Worm (Caenorhabditis elegans) whole organism, L3 larva: Measurements from ENCODE around the gene col-155.

ENCODE experiments used
- ZK546.5 ChIP-seq: sonication (generic microtip); optimal IDR thresholded peaks from 2 replicates; lab custom pipeline; 2017; ENCODE audit warnings: missing biosample characterization, missing genetic modification characterization
- aly-2 ChIP-seq: fragments of 150-350 bp; optimal IDR thresholded peaks from 2 replicates; lab custom pipeline; 2014; ENCODE audit warnings: missing biosample characterization, missing genetic modification characterization
- daf-12 ChIP-seq: fragments of 150-350 bp; optimal IDR thresholded peaks from 2 replicates; lab custom pipeline; 2014; ENCODE audit warnings: missing biosample characterization, missing genetic modification reagents, missing genetic modification characterization
- egl-27 ChIP-seq: sonication (generic microtip); optimal IDR thresholded peaks from 4 replicates; lab custom pipeline; 2017; ENCODE audit warnings: missing biosample characterization, missing genetic modification reagents, missing genetic modification characterization
- egl-5 ChIP-seq: fragments of 150-350 bp; optimal IDR thresholded peaks from 2 replicates; lab custom pipeline; 2017; ENCODE audit warnings: missing biosample characterization, missing genetic modification reagents, missing genetic modification characterization, inconsistent platforms
- elt-3 ChIP-seq, 3 experiments: fragments of 150-350 bp in 1 of 3; sonication (generic microtip) in 2 of 3; optimal IDR thresholded peaks; 2 replicates in 2 of 3; 4 replicates in 1 of 3; lab custom pipeline; 2014 to 2017; ENCODE audit warnings: missing biosample characterization in 3 of 3, missing genetic modification characterization in 3 of 3
- lin-39 ChIP-seq: fragments of 150-350 bp; optimal IDR thresholded peaks from 2 replicates; lab custom pipeline; 2018; ENCODE audit warnings: missing biosample characterization, missing genetic modification reagents, missing genetic modification characterization
- nhr-76 ChIP-seq: fragments of 150-350 bp; sonication (generic microtip); optimal IDR thresholded peaks from 5 replicates; lab custom pipeline; 2014; ENCODE audit warnings: missing biosample characterization, missing genetic modification characterization
- pha-4 ChIP-seq: fragments of 150-350 bp; optimal IDR thresholded peaks from 2 replicates; lab custom pipeline; 2014; ENCODE audit warnings: missing biosample characterization, missing genetic modification reagents, missing genetic modification characterization
- pqm-1 ChIP-seq: fragments of 150-350 bp; optimal IDR thresholded peaks from 2 replicates; lab custom pipeline; 2017; ENCODE audit warnings: missing biosample characterization, missing genetic modification characterization, inconsistent platforms
- tbx-2 ChIP-seq: sonication (generic microtip); optimal IDR thresholded peaks from 2 replicates; lab custom pipeline; 2016; ENCODE audit warnings: mild to moderate bottlenecking, missing genetic modification characterization, missing compliant biosample characterization
- ztf-11 ChIP-seq: fragments of 150-350 bp; optimal IDR thresholded peaks from 2 replicates; lab custom pipeline; 2014; ENCODE audit warnings: missing biosample characterization, missing genetic modification characterization
- ztf-4 ChIP-seq: fragments of 150-350 bp; optimal IDR thresholded peaks from 2 replicates; lab custom pipeline; 2014; ENCODE audit warnings: missing biosample characterization, missing genetic modification characterization

DNA sequence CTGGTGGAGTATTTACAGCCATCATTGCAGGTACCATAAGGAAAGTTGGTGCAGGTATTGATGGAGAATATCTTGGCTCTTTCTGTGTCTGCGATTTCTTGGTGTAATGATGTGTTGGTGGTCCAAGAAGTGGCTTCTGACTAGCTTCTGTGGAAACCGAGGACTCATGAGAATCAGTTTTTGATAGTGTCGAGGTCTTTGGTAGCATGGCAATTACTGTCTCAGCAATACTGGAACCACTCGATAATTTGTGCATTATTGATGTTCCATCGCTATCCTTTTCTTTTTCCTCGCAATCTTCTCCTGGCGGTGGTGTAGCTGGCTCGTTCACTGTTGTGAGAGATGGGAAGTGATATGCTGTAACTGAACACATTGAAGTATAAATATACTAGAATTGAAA is 26.1 kb downstream of the col-155 start:
- TF ChIP-seq ztf-4 (no peak), egl-5 (tag; lab: Kevin White, UChicago) (no peak), lin-39 (tag; lab: Kevin White, UChicago) (no peak), pha-4 (tag; lab: Kevin White, UChicago) (no peak), ZK546.5 (tag; lab: Kevin White, UChicago) (no peak), ztf-11 (no peak), tbx-2 (no peak), elt-3 (tag; optimal IDR thresholded peaks at IDR 0.05; lab: Kevin White, UChicago) (no peak), aly-2 (no peak), daf-12 (tag; lab: Kevin White, UChicago) (no peak), egl-27 (tag; lab: Kevin White, UChicago) (no peak), pqm-1 (tag; lab: Kevin White, UChicago) (no peak), nhr-76 (tag; lab: Kevin White, UChicago) (no peak)
